Fruit fly (Drosophila melanogaster) whole organism, embryonic: Measurements from ENCODE around the gene InR.

Experiments
- Antp ChIP-seq: fragments of 200-800 bp; sonication (Bioruptor generic); optimal IDR thresholded peaks from 3 replicates; lab custom pipeline; 2016; ENCODE audit warnings: missing biosample characterization, missing genetic modification characterization
- BtbVII ChIP-seq: fragments of 200-800 bp; sonication (Bioruptor generic); optimal IDR thresholded peaks from 3 replicates; lab custom pipeline; 2017; ENCODE audit warnings: missing biosample characterization, mild to moderate bottlenecking, missing genetic modification characterization
- C15 ChIP-seq: fragments of 200-800 bp; sonication (Bioruptor generic); IDR thresholded peaks from 3 replicates; pipeline ENCODE4 v1.3.6; 2022; ENCODE audit warnings: missing biosample characterization, missing genetic modification characterization
- CG10209 ChIP-seq: fragments of 200-800 bp; sonication (Bioruptor generic); optimal IDR thresholded peaks from 3 replicates; lab custom pipeline; 2017; ENCODE audit warnings: missing biosample characterization, mild to moderate bottlenecking, missing genetic modification characterization, missing genetic modification reagents
- CG1024 ChIP-seq: fragments of 200-800 bp; sonication (Bioruptor generic); IDR thresholded peaks from 2 replicates; pipeline ENCODE4 v1.3.6; 2022; ENCODE audit warnings: missing biosample characterization, missing genetic modification characterization
- CG10274 ChIP-seq: fragments of 200-800 bp; sonication (Bioruptor generic); optimal IDR thresholded peaks from 3 replicates; lab custom pipeline; 2017; ENCODE audit warnings: missing biosample characterization, mild to moderate bottlenecking, missing genetic modification characterization
- CG11398 ChIP-seq: fragments of 200-800 bp; sonication (Bioruptor generic); optimal IDR thresholded peaks from 2 replicates; lab custom pipeline; 2016; ENCODE audit warnings: missing biosample characterization, missing genetic modification characterization
- CG11723 ChIP-seq: fragments of 200-800 bp; sonication (Bioruptor generic); optimal IDR thresholded peaks from 2 replicates; lab custom pipeline; 2017; ENCODE audit warnings: missing biosample characterization, mild to moderate bottlenecking, missing genetic modification characterization
- CG14014 ChIP-seq: fragments of 200-800 bp; sonication (Bioruptor generic); IDR thresholded peaks from 2 replicates; pipeline ENCODE4 v1.3.6; 2022; ENCODE audit warnings: missing biosample characterization, missing genetic modification characterization
- CG1647 ChIP-seq: fragments of 200-800 bp; sonication (Bioruptor generic); optimal IDR thresholded peaks from 3 replicates; lab custom pipeline; 2016; ENCODE audit warnings: missing biosample characterization, missing genetic modification characterization
- CG18262 ChIP-seq: fragments of 200-800 bp; optimal IDR thresholded peaks from 3 replicates; lab custom pipeline; 2019; ENCODE audit warnings: missing biosample characterization, mild to moderate bottlenecking, missing genetic modification characterization, moderate library complexity
- CG18619 ChIP-seq: fragments of 200-800 bp; sonication (Bioruptor generic); optimal IDR thresholded peaks from 3 replicates; lab custom pipeline; 2017; ENCODE audit warnings: missing biosample characterization, mild to moderate bottlenecking, missing genetic modification characterization
- CG2875 ChIP-seq: fragments of 200-800 bp; sonication (Bioruptor generic); optimal IDR thresholded peaks from 2 replicates; lab custom pipeline; 2017; ENCODE audit warnings: missing biosample characterization, mild to moderate bottlenecking, missing genetic modification characterization, missing genetic modification reagents
- CG31365 ChIP-seq: fragments of 200-800 bp; sonication (Bioruptor generic); optimal IDR thresholded peaks from 2 replicates; lab custom pipeline; 2018; ENCODE audit warnings: missing biosample characterization, mild to moderate bottlenecking, missing genetic modification characterization
- CG31388 ChIP-seq: fragments of 200-800 bp; sonication (Bioruptor generic); optimal IDR thresholded peaks from 2 replicates; lab custom pipeline; 2016; ENCODE audit warnings: missing biosample characterization, missing genetic modification characterization
- CG33557 ChIP-seq: fragments of 200-800 bp; sonication (Bioruptor generic); optimal IDR thresholded peaks from 2 replicates; lab custom pipeline; 2019; ENCODE audit warnings: missing biosample characterization, mild to moderate bottlenecking, missing genetic modification characterization, moderate library complexity
- CG4730 ChIP-seq: fragments of 200-800 bp; sonication (Bioruptor generic); IDR thresholded peaks from 2 replicates; pipeline ENCODE4 v1.3.6; 2022; ENCODE audit warnings: missing biosample characterization, missing genetic modification characterization
- CG6765 ChIP-seq: fragments of 200-800 bp; sonication (Bioruptor generic); optimal IDR thresholded peaks from 3 replicates; lab custom pipeline; 2017; ENCODE audit warnings: missing biosample characterization, mild to moderate bottlenecking, missing genetic modification characterization
- CG6854 ChIP-seq: fragments of 200-800 bp; sonication (Bioruptor generic); optimal IDR thresholded peaks from 3 replicates; lab custom pipeline; 2017; ENCODE audit warnings: missing biosample characterization, mild to moderate bottlenecking, missing genetic modification characterization
- CG8281 ChIP-seq: fragments of 200-800 bp; sonication (Bioruptor generic); optimal IDR thresholded peaks from 2 replicates; lab custom pipeline; 2018; ENCODE audit warnings: missing biosample characterization, mild to moderate bottlenecking, missing genetic modification characterization, moderate library complexity
- CTCF ChIP-seq: fragments of 200-800 bp; sonication (Bioruptor generic); optimal IDR thresholded peaks from 2 replicates; lab custom pipeline; 2017; ENCODE audit warnings: missing biosample characterization, mild to moderate bottlenecking, missing genetic modification characterization, moderate library complexity
- CkIIα-i1 ChIP-seq: fragments of 200-800 bp; sonication (Bioruptor generic); IDR thresholded peaks from 2 replicates; pipeline ENCODE4 v1.3.6; 2022; ENCODE audit warnings: missing biosample characterization, missing genetic modification characterization
- D ChIP-seq, 2 experiments: fragments of 200-800 bp in 1 of 2; fragments of >200 bp in 1 of 2; sonication (Bioruptor generic) in 1 of 2; optimal IDR thresholded peaks; 2 replicates in 1 of 2; 3 replicates in 1 of 2; lab custom pipeline; 2017; ENCODE audit warnings: mild to moderate bottlenecking in 1 of 2, missing biosample characterization in 1 of 2, missing genetic modification characterization in 1 of 2, missing genetic modification reagents in 1 of 2
- D19A ChIP-seq: fragments of 200-800 bp; optimal IDR thresholded peaks from 3 replicates; lab custom pipeline; 2019; ENCODE audit warnings: missing biosample characterization, mild to moderate bottlenecking, missing genetic modification characterization, moderate library complexity
- Dek ChIP-seq: fragments of 200-800 bp; sonication (Bioruptor generic); optimal IDR thresholded peaks from 3 replicates; lab custom pipeline; 2019; ENCODE audit warnings: missing biosample characterization, mild to moderate bottlenecking, missing genetic modification characterization, moderate library complexity
- Dll ChIP-seq: fragments of 200-800 bp; sonication (Bioruptor generic); IDR thresholded peaks from 4 replicates; pipeline ENCODE4 v1.3.6; 2022; ENCODE audit warnings: missing biosample characterization, missing genetic modification characterization; ENCODE audit not compliant: partially characterized antibody
- Dp ChIP-seq: fragments of 200-800 bp; sonication (Bioruptor generic); optimal IDR thresholded peaks from 2 replicates; lab custom pipeline; 2018; ENCODE audit warnings: missing biosample characterization, mild to moderate bottlenecking, missing genetic modification characterization, moderate library complexity
- Hr3 ChIP-seq: fragments of 200-800 bp; sonication (Bioruptor generic); optimal IDR thresholded peaks from 3 replicates; lab custom pipeline; 2016; ENCODE audit warnings: missing biosample characterization, missing genetic modification characterization
- MBD-R2 ChIP-seq: fragments of 200-800 bp; sonication (Bioruptor generic); IDR thresholded peaks from 2 replicates; pipeline ENCODE4 v1.3.6; 2022; ENCODE audit warnings: missing biosample characterization, missing genetic modification characterization
- Meics ChIP-seq: fragments of 200-800 bp; sonication (Bioruptor generic); optimal IDR thresholded peaks from 2 replicates; lab custom pipeline; 2017; ENCODE audit warnings: missing biosample characterization, mild to moderate bottlenecking, missing genetic modification characterization
- Oaz ChIP-seq: fragments of 200-800 bp; sonication (Bioruptor generic); IDR thresholded peaks from 2 replicates; pipeline ENCODE4 v1.3.6; 2022; ENCODE audit warnings: missing biosample characterization, missing genetic modification characterization
- Sox102F ChIP-seq: fragments of 200-800 bp; sonication (Bioruptor generic); optimal IDR thresholded peaks from 2 replicates; lab custom pipeline; 2018; ENCODE audit warnings: missing biosample characterization, mild to moderate bottlenecking, missing genetic modification characterization, moderate library complexity
- aop ChIP-seq: fragments of 200-800 bp; sonication (Bioruptor generic); IDR thresholded peaks from 2 replicates; pipeline ENCODE4 v1.3.6; 2022; ENCODE audit warnings: missing biosample characterization, missing genetic modification characterization
- ase ChIP-seq: fragments of 200-800 bp; sonication (Bioruptor generic); IDR thresholded peaks from 3 replicates; pipeline ENCODE4 v1.3.6; 2022; ENCODE audit warnings: missing biosample characterization, missing genetic modification characterization
- ash1 ChIP-seq: fragments of 200-800 bp; sonication (Bioruptor generic); optimal IDR thresholded peaks from 2 replicates; lab custom pipeline; 2018; ENCODE audit warnings: missing biosample characterization, mild to moderate bottlenecking, missing genetic modification characterization
- bab2 ChIP-seq: fragments of 200-800 bp; sonication (Bioruptor generic); optimal IDR thresholded peaks from 2 replicates; lab custom pipeline; 2016; ENCODE audit warnings: missing biosample characterization, missing genetic modification characterization
- cas ChIP-seq: fragments of 200-800 bp; sonication (Bioruptor generic); IDR thresholded peaks from 2 replicates; pipeline ENCODE4 v1.3.6; 2022; ENCODE audit warnings: missing biosample characterization, missing genetic modification characterization
- esg ChIP-seq: fragments of 200-800 bp; sonication (Bioruptor generic); conservative IDR thresholded peaks from 2 replicates; pipeline ENCODE4 v1.3.6; 2022; ENCODE audit warnings: missing biosample characterization, missing genetic modification characterization
- fd64A ChIP-seq: fragments of 200-800 bp; sonication (Bioruptor generic); optimal IDR thresholded peaks from 3 replicates; lab custom pipeline; 2018; ENCODE audit warnings: missing biosample characterization, mild to moderate bottlenecking, missing genetic modification characterization
- gt ChIP-seq: fragments of 200-800 bp; sonication (Bioruptor generic); IDR thresholded peaks from 2 replicates; pipeline ENCODE4 v1.3.6; 2022; ENCODE audit warnings: missing biosample characterization, missing genetic modification characterization
- hth ChIP-seq: fragments of >200 bp; optimal IDR thresholded peaks from 2 replicates; lab custom pipeline; 2017; ENCODE audit warnings: inconsistent platforms
- ind ChIP-seq: fragments of 200-800 bp; sonication (Bioruptor generic); optimal IDR thresholded peaks from 3 replicates; lab custom pipeline; 2016; ENCODE audit warnings: missing biosample characterization, missing genetic modification characterization
- insv ChIP-seq, 2 experiments: fragments of 200-800 bp; sonication (Bioruptor generic); optimal IDR thresholded peaks; 3 replicates each; lab custom pipeline; 2016 to 2018; ENCODE audit warnings: missing biosample characterization in 2 of 2, missing genetic modification characterization in 2 of 2
- jigr1 ChIP-seq: fragments of 200-800 bp; sonication (Bioruptor generic); IDR thresholded peaks from 3 replicates; pipeline ENCODE4 v1.3.6; 2022; ENCODE audit warnings: missing biosample characterization, missing genetic modification characterization
- klu ChIP-seq: fragments of 200-800 bp; sonication (Bioruptor generic); IDR thresholded peaks from 2 replicates; pipeline ENCODE4 v1.3.6; 2022; ENCODE audit warnings: missing biosample characterization, missing genetic modification characterization
- p53 ChIP-seq: fragments of 200-800 bp; sonication (Bioruptor generic); optimal IDR thresholded peaks from 2 replicates; lab custom pipeline; 2016; ENCODE audit warnings: missing biosample characterization, missing genetic modification characterization
- pfk ChIP-seq: fragments of 200-800 bp; sonication (Bioruptor generic); optimal IDR thresholded peaks from 2 replicates; lab custom pipeline; 2018; ENCODE audit warnings: missing biosample characterization, mild to moderate bottlenecking, missing genetic modification characterization, moderate library complexity
- tgo ChIP-seq: fragments of 200-800 bp; sonication (Bioruptor generic); IDR thresholded peaks from 3 replicates; pipeline ENCODE4 v1.3.6; 2022; ENCODE audit warnings: missing biosample characterization, missing genetic modification characterization
- unpg ChIP-seq: fragments of 200-800 bp; sonication (Bioruptor generic); optimal IDR thresholded peaks from 3 replicates; lab custom pipeline; 2018; ENCODE audit warnings: missing biosample characterization, mild to moderate bottlenecking, missing genetic modification characterization, moderate library complexity
- usp ChIP-seq: fragments of >200 bp; optimal IDR thresholded peaks from 2 replicates; lab custom pipeline; 2017; ENCODE audit warnings: missing biosample characterization, missing genetic modification characterization
- wdn ChIP-seq: fragments of 200-800 bp; sonication (Bioruptor generic); IDR thresholded peaks from 2 replicates; pipeline ENCODE4 v1.3.6; 2022; ENCODE audit warnings: missing biosample characterization, missing genetic modification characterization
- wor ChIP-seq: fragments of 200-800 bp; sonication (Bioruptor generic); IDR thresholded peaks from 2 replicates; pipeline ENCODE4 v1.3.6; 2022; ENCODE audit warnings: missing biosample characterization, missing genetic modification characterization

The InR gene

dm6 chr3R:21619117-21619650 lies at the start of gene InR:
InR (minus strand) TSS chr3R:21619321.
- TF ChIP-seq gt (no peak), CG10209 (GFP tag; lab: Kevin White, UChicago) (peak; percentile 72), hth (lab: Kevin White, UChicago) (no peak), ash1 (GFP tag; lab: Kevin White, UChicago) (peak; percentile 81), usp (no peak), CG4730 (GFP tag; lab: Robert Waterston, UW) (no peak), Hr3 (GFP tag; lab: Kevin White, UChicago) (peak; percentile 51), cas (GFP tag; lab: Robert Waterston, UW) (no peak), wor (no peak), CkIIα-i1 (GFP tag; lab: Robert Waterston, UW) (no peak), klu (GFP tag; lab: Robert Waterston, UW) (no peak), fd64A (GFP tag; lab: Kevin White, UChicago) (no peak), pfk (peak; percentile 57), CTCF (GFP tag; lab: Kevin White, UChicago) (peak; percentile 99), CG1024 (GFP tag; lab: Robert Waterston, UW) (no peak), tgo (GFP tag; lab: Robert Waterston, UW) (no peak), CG6765 (GFP tag; lab: Kevin White, UChicago) (peak; percentile 77), CG8281 (no peak), Meics (GFP tag; lab: Kevin White, UChicago) (peak; percentile 64), CG31365 (no peak), D (optimal IDR thresholded peaks at IDR 0.05; lab: Kevin White, UChicago) (no peak), D (GFP tag; optimal IDR thresholded peaks at IDR 0.05; lab: Kevin White, UChicago) (no peak), CG18262 (tag; lab: Kevin White, UChicago) (no peak), Dll (GFP tag; lab: Robert Waterston, UW) (no peak), ind (peak; percentile 74), MBD-R2 (GFP tag; lab: Robert Waterston, UW) (no peak), CG1647 (GFP tag; lab: Kevin White, UChicago) (peak; percentile 75), Dp (GFP tag; lab: Kevin White, UChicago) (no peak), ase (GFP tag; lab: Robert Waterston, UW) (no peak), CG11723 (GFP tag; lab: Kevin White, UChicago) (peak; percentile 31), Sox102F (GFP tag; lab: Kevin White, UChicago) (peak; percentile 51), Dek (tag; lab: Kevin White, UChicago) (peak; percentile 53), Oaz (GFP tag; lab: Robert Waterston, UW) (no peak), CG2875 (peak; percentile 29), Antp (GFP tag; lab: Kevin White, UChicago) (peak; percentile 79), BtbVII (GFP tag; lab: Kevin White, UChicago) (peak; percentile 71), unpg (peak; percentile 41), CG14014 (GFP tag; lab: Robert Waterston, UW) (no peak), bab2 (peak; percentile 81), CG11398 (GFP tag; lab: Kevin White, UChicago) (peak; percentile 58), esg (no peak), CG31388 (peak; percentile 35), wdn (GFP tag; lab: Robert Waterston, UW) (no peak), CG6854 (GFP tag; lab: Kevin White, UChicago) (peak; percentile 59), jigr1 (GFP tag; lab: Robert Waterston, UW) (no peak), CG18619 (GFP tag; lab: Kevin White, UChicago) (peak; percentile 49), insv (GFP tag; optimal IDR thresholded peaks at IDR 0.05; lab: Kevin White, UChicago) (peak in 1 of 2 experiments; percentile 73), C15 (GFP tag; lab: Robert Waterston, UW) (no peak), p53 (peak; percentile 73), D19A (tag; lab: Kevin White, UChicago) (peak; percentile 49), CG33557 (peak; percentile 34), aop (GFP tag; lab: Robert Waterston, UW) (no peak), CG10274 (GFP tag; lab: Kevin White, UChicago) (peak; percentile 24)
